Fruit fly (Drosophila melanogaster) whole organism, embryonic: ENCODE results near the gene CG12766.

ENCODE experiments used
- Aef1 ChIP-seq: fragments of 200-800 bp; sonication (Bioruptor generic); IDR thresholded peaks from 3 replicates; pipeline ENCODE4 v1.3.6; 2022; ENCODE audit warnings: missing biosample characterization, missing genetic modification characterization
- Bteb2 ChIP-seq: fragments of 200-800 bp; sonication (Bioruptor generic); optimal IDR thresholded peaks from 2 replicates; lab custom pipeline; 2016; ENCODE audit warnings: missing biosample characterization, missing genetic modification characterization
- CG10267 ChIP-seq: fragments of 200-800 bp; sonication (Bioruptor generic); optimal IDR thresholded peaks from 2 replicates; lab custom pipeline; 2018; ENCODE audit warnings: missing biosample characterization, mild to moderate bottlenecking, missing genetic modification characterization, moderate library complexity
- CG18764 ChIP-seq: fragments of 200-800 bp; sonication (Bioruptor generic); optimal IDR thresholded peaks from 3 replicates; lab custom pipeline; 2016; ENCODE audit warnings: missing biosample characterization, missing genetic modification characterization
- CG4820 ChIP-seq: fragments of 200-800 bp; sonication (Bioruptor generic); optimal IDR thresholded peaks from 3 replicates; lab custom pipeline; 2016; ENCODE audit warnings: missing biosample characterization, missing genetic modification characterization
- lab ChIP-seq: fragments of 200-800 bp; sonication (Bioruptor generic); optimal IDR thresholded peaks from 3 replicates; lab custom pipeline; 2017; ENCODE audit warnings: missing biosample characterization, missing genetic modification characterization, mild to moderate bottlenecking, moderate library complexity, missing genetic modification reagents
- lov ChIP-seq, 2 experiments: fragments of 200-800 bp in 1 of 2; fragments of >200 bp in 1 of 2; sonication (Bioruptor generic) in 1 of 2; IDR thresholded peaks in 1 of 2; optimal IDR thresholded peaks in 1 of 2; 2 replicates in 1 of 2; 3 replicates in 1 of 2; pipeline versions ENCODE4 v1.3.6 to Lab custom; 2017 to 2022; ENCODE audit warnings: missing biosample characterization in 1 of 2, missing genetic modification characterization in 1 of 2
- pzg ChIP-seq: fragments of 200-800 bp; sonication (Bioruptor generic); optimal IDR thresholded peaks from 3 replicates; lab custom pipeline; 2018; ENCODE audit warnings: missing biosample characterization, mild to moderate bottlenecking, missing genetic modification characterization, moderate library complexity

DNA sequence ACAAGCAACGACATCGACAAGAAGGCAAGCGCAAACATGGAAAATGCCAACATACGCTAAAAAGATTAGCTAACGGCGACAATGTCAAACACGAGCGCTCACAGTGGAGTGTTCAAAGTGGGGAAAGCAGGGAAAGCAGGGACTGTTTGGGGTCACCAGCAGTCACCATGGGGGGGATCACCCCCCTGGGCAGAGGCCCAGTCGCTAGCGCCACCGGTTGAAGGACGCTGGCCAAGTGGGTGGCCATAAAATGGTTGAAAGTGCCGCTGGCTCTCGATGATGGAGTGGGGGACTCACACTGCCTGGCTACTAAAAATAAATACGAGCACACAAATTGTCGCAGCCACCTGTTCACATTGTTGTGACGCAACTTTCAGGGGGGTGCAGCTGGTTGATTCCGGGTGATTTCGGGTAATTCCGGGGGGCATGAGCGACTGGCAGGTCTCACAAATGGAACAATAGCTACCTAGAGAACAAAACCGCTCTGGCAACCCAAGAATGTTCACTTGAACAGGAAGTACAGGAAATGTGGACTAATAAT lies 21.0 kb upstream of the CG12766 start:
- no peak for TF ChIP-seq pzg (GFP tag; lab: Kevin White, UChicago)
- TF ChIP-seq CG4820 (GFP tag; lab: Kevin White, UChicago) = no peak
- no peak for TF ChIP-seq CG10267
- TF ChIP-seq Aef1 (GFP tag; lab: Robert Waterston, UW) = no peak
- no peak for TF ChIP-seq CG18764
- no peak for TF ChIP-seq Bteb2
- TF ChIP-seq lov (optimal IDR thresholded peaks at IDR 0.05; lab: Kevin White, UChicago) = no peak
- TF ChIP-seq lov (GFP tag; IDR thresholded peaks at IDR 0.05; lab: Robert Waterston, UW) = no peak
- TF ChIP-seq lab (GFP tag; lab: Kevin White, UChicago) = no peak
